Worm (Caenorhabditis elegans) whole organism, L2 larva: ENCODE data around the gene wrt-4.

ENCODE experiments used
- C34F6.9 ChIP-seq: fragments of 150-350 bp; optimal IDR thresholded peaks from 2 replicates; lab custom pipeline; 2014; ENCODE audit warnings: missing biosample characterization, missing genetic modification characterization
- F13H6.1 ChIP-seq: sonication (generic microtip); optimal IDR thresholded peaks from 2 replicates; lab custom pipeline; 2016; ENCODE audit warnings: missing genetic modification characterization, missing compliant biosample characterization
- R02D3.7 ChIP-seq: fragments of 150-350 bp; optimal IDR thresholded peaks from 2 replicates; lab custom pipeline; 2014; ENCODE audit warnings: missing biosample characterization, missing genetic modification characterization
- Y55F3AM.14 ChIP-seq: fragments of 200-800 bp; sonication (Bioruptor generic); optimal IDR thresholded peaks from 2 replicates; lab custom pipeline; 2018; ENCODE audit warnings: mild to moderate bottlenecking, missing genetic modification characterization, missing compliant biosample characterization
- ZK546.5 ChIP-seq: sonication (generic microtip); optimal IDR thresholded peaks from 2 replicates; lab custom pipeline; 2017; ENCODE audit warnings: missing biosample characterization, missing genetic modification characterization
- alr-1 ChIP-seq: fragments of 150-350 bp; optimal IDR thresholded peaks from 2 replicates; lab custom pipeline; 2014; ENCODE audit warnings: missing biosample characterization, missing genetic modification characterization
- aly-2 ChIP-seq: fragments of 150-350 bp; optimal IDR thresholded peaks from 2 replicates; lab custom pipeline; 2014; ENCODE audit warnings: missing biosample characterization, missing genetic modification characterization
- ama-1 ChIP-seq: fragments of 150-350 bp; optimal IDR thresholded peaks from 2 replicates; lab custom pipeline; 2018; ENCODE audit warnings: inconsistent platforms
- blmp-1 ChIP-seq: sonication (generic microtip); optimal IDR thresholded peaks from 2 replicates; lab custom pipeline; 2017; ENCODE audit warnings: missing genetic modification characterization, mild to moderate bottlenecking, missing compliant biosample characterization, antibody characterized with exemption, moderate library complexity; ENCODE audit not compliant: insufficient read depth
- ceh-16 ChIP-seq: fragments of 150-350 bp; optimal IDR thresholded peaks from 2 replicates; lab custom pipeline; 2014; ENCODE audit warnings: missing biosample characterization, missing genetic modification characterization
- ceh-82 ChIP-seq: fragments of 150-350 bp; optimal IDR thresholded peaks from 2 replicates; lab custom pipeline; 2014; ENCODE audit warnings: missing biosample characterization, missing genetic modification characterization
- crh-2 ChIP-seq: sonication (generic microtip); optimal IDR thresholded peaks from 2 replicates; lab custom pipeline; 2017; ENCODE audit warnings: missing biosample characterization, missing genetic modification characterization
- egl-27 ChIP-seq: sonication (generic microtip); optimal IDR thresholded peaks from 3 replicates; lab custom pipeline; 2017; ENCODE audit warnings: missing biosample characterization, missing genetic modification reagents, missing genetic modification characterization
- elt-1 ChIP-seq: fragments of 150-350 bp; optimal IDR thresholded peaks from 2 replicates; lab custom pipeline; 2014; ENCODE audit warnings: missing biosample characterization, missing genetic modification characterization
- elt-3 ChIP-seq: sonication (generic microtip); optimal IDR thresholded peaks from 2 replicates; lab custom pipeline; 2017; ENCODE audit warnings: missing biosample characterization, missing genetic modification characterization
- fos-1 ChIP-seq: fragments of 150-350 bp; optimal IDR thresholded peaks from 2 replicates; lab custom pipeline; 2014; ENCODE audit warnings: missing biosample characterization, missing genetic modification characterization
- gmeb-1 ChIP-seq: fragments of 150-350 bp; optimal IDR thresholded peaks from 2 replicates; lab custom pipeline; 2014; ENCODE audit warnings: missing biosample characterization, missing genetic modification characterization
- lin-11 ChIP-seq: fragments of 150-350 bp; sonication (generic microtip); optimal IDR thresholded peaks from 2 replicates; lab custom pipeline; 2014; ENCODE audit warnings: missing biosample characterization, missing genetic modification characterization, inconsistent platforms, mixed read lengths
- lin-13 ChIP-seq: fragments of 150-350 bp; optimal IDR thresholded peaks from 2 replicates; lab custom pipeline; 2014; ENCODE audit warnings: missing biosample characterization, missing genetic modification reagents, missing genetic modification characterization
- lin-39 ChIP-seq: fragments of 150-350 bp; optimal IDR thresholded peaks from 2 replicates; lab custom pipeline; 2014; ENCODE audit warnings: missing biosample characterization, missing genetic modification reagents, missing genetic modification characterization
- mab-5 ChIP-seq: fragments of 150-350 bp; optimal IDR thresholded peaks from 2 replicates; lab custom pipeline; 2014; ENCODE audit warnings: missing biosample characterization, missing genetic modification characterization
- mbf-1 ChIP-seq: sonication (generic microtip); optimal IDR thresholded peaks from 2 replicates; lab custom pipeline; 2017; ENCODE audit warnings: missing biosample characterization, missing genetic modification characterization
- mdl-1 ChIP-seq, 2 experiments: fragments of 150-350 bp in 1 of 2; sonication (generic microtip) in 1 of 2; optimal IDR thresholded peaks; 2 replicates each; lab custom pipeline; 2017; ENCODE audit warnings: missing biosample characterization in 2 of 2, missing genetic modification characterization in 2 of 2
- nhr-10 ChIP-seq: sonication (generic microtip); optimal IDR thresholded peaks from 2 replicates; lab custom pipeline; 2017; ENCODE audit warnings: missing biosample characterization, missing genetic modification characterization
- nhr-11 ChIP-seq: fragments of 150-350 bp; optimal IDR thresholded peaks from 2 replicates; lab custom pipeline; 2014; ENCODE audit warnings: missing biosample characterization, missing genetic modification characterization
- nhr-12 ChIP-seq: fragments of 150-350 bp; optimal IDR thresholded peaks from 2 replicates; lab custom pipeline; 2014; ENCODE audit warnings: missing biosample characterization, missing genetic modification characterization
- nhr-129 ChIP-seq: fragments of 150-350 bp; optimal IDR thresholded peaks from 2 replicates; lab custom pipeline; 2014; ENCODE audit warnings: missing biosample characterization, missing genetic modification characterization
- nhr-21 ChIP-seq: fragments of 150-350 bp; optimal IDR thresholded peaks from 2 replicates; lab custom pipeline; 2014; ENCODE audit warnings: missing biosample characterization, missing genetic modification characterization
- nhr-23 ChIP-seq: fragments of 150-350 bp; optimal IDR thresholded peaks from 2 replicates; lab custom pipeline; 2014; ENCODE audit warnings: missing biosample characterization, missing genetic modification reagents, missing genetic modification characterization
- nhr-237 ChIP-seq: fragments of 150-350 bp; optimal IDR thresholded peaks from 2 replicates; lab custom pipeline; 2014; ENCODE audit warnings: missing biosample characterization, missing genetic modification characterization
- nhr-25 ChIP-seq: fragments of 150-350 bp; sonication (generic microtip); optimal IDR thresholded peaks from 3 replicates; lab custom pipeline; 2014; ENCODE audit warnings: missing biosample characterization, missing genetic modification characterization
- nhr-6 ChIP-seq: fragments of 150-350 bp; optimal IDR thresholded peaks from 2 replicates; lab custom pipeline; 2014; ENCODE audit warnings: missing biosample characterization, missing genetic modification characterization
- nhr-77 ChIP-seq: fragments of 150-350 bp; optimal IDR thresholded peaks from 2 replicates; lab custom pipeline; 2014; ENCODE audit warnings: missing biosample characterization, missing genetic modification characterization
- sem-4 ChIP-seq: fragments of 150-350 bp; optimal IDR thresholded peaks from 2 replicates; lab custom pipeline; 2014; ENCODE audit warnings: missing biosample characterization, missing genetic modification reagents, missing genetic modification characterization
- skn-1 ChIP-seq: sonication (generic microtip); optimal IDR thresholded peaks from 2 replicates; lab custom pipeline; 2017; ENCODE audit warnings: missing biosample characterization, missing genetic modification characterization
- sma-3 ChIP-seq: sonication (generic microtip); optimal IDR thresholded peaks from 2 replicates; lab custom pipeline; 2016; ENCODE audit warnings: missing genetic modification reagents, missing genetic modification characterization, missing compliant biosample characterization
- sma-9 ChIP-seq, 2 experiments: fragments of 150-350 bp in 1 of 2; sonication (generic microtip) in 1 of 2; optimal IDR thresholded peaks; 2 replicates each; lab custom pipeline; 2014 to 2016; ENCODE audit warnings: missing genetic modification characterization in 2 of 2, mild to moderate bottlenecking in 1 of 2, missing biosample characterization in 1 of 2, missing compliant biosample characterization in 1 of 2, missing genetic modification reagents in 1 of 2, moderate library complexity in 1 of 2
- snpc-4 ChIP-seq: fragments of 150-350 bp; optimal IDR thresholded peaks from 2 replicates; lab custom pipeline; 2014; ENCODE audit warnings: missing biosample characterization, missing genetic modification characterization
- unc-55 ChIP-seq: fragments of 150-350 bp; sonication (generic microtip); optimal IDR thresholded peaks from 3 replicates; lab custom pipeline; 2014; ENCODE audit warnings: missing biosample characterization, missing genetic modification reagents, missing genetic modification characterization
- unc-62 ChIP-seq: fragments of 150-350 bp; optimal IDR thresholded peaks from 2 replicates; lab custom pipeline; 2014; ENCODE audit warnings: missing biosample characterization, missing genetic modification reagents, missing genetic modification characterization
- zag-1 ChIP-seq: fragments of 150-350 bp; optimal IDR thresholded peaks from 2 replicates; lab custom pipeline; 2014; ENCODE audit warnings: missing biosample characterization, missing genetic modification characterization
- ztf-1 ChIP-seq: fragments of 200-800 bp; sonication (Bioruptor generic); conservative IDR thresholded peaks from 2 replicates; pipeline ENCODE4 v1.3.6; 2022; ENCODE audit warnings: missing genetic modification characterization, missing compliant biosample characterization
- ztf-11 ChIP-seq: sonication (generic microtip); optimal IDR thresholded peaks from 2 replicates; lab custom pipeline; 2017; ENCODE audit warnings: missing biosample characterization, missing genetic modification characterization
- ztf-4 ChIP-seq: fragments of 150-350 bp; optimal IDR thresholded peaks from 2 replicates; lab custom pipeline; 2014; ENCODE audit warnings: missing biosample characterization, missing genetic modification characterization

The wrt-4 gene

ce11 chrX:15731668-15732067, 25.4 kb downstream of the wrt-4 start, which contains the start of gene lin-15A:
TSS of gene lin-15A (plus strand) at chrX:15731968.
- TF ChIP-seq blmp-1 (no peak), nhr-12 (tag; lab: Kevin White, UChicago) (no peak), nhr-129 (tag; lab: Kevin White, UChicago) (no peak), Y55F3AM.14 (no peak), ztf-4 (tag; lab: Kevin White, UChicago) (no peak), lin-13 (GFP tag; lab: Kevin White, UChicago) (no peak), nhr-10 (tag; lab: Kevin White, UChicago) (no peak), sem-4 (tag; lab: Kevin White, UChicago) (no peak), ztf-1 (GFP tag; lab: Robert Waterston, UW) (no peak), ceh-16 (tag; lab: Kevin White, UChicago) (no peak), snpc-4 (no peak), egl-27 (no peak)
- TF ChIP-seq, all 48 proteins: peak for 0

DNA sequence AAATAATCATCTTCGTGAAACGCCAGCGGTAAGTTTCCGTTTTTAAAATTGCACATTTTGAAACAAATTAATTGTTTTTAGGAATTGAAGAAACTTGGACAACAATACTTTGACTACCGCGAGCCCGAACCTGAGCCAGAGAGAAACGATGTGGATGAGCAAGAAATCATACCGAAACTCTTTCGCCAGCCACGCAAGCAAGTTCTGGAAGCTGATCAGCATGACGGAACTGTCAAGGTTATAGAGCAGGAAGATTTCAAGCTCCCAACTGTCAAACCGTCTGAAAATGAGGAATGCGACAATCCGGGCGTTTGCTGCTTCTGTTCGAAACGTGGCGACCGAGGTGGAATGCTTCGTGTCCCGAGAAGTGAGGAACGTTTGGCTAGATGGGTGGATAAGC, 26.7 kb downstream of the wrt-4 start:
- no peak for TF ChIP-seq zag-1 (tag; lab: Kevin White, UChicago)
- TF ChIP-seq egl-27: no peak
- TF ChIP-seq elt-1: no peak
- TF ChIP-seq ztf-4 (tag; lab: Kevin White, UChicago): no peak
- no peak for TF ChIP-seq ama-1 (lab: Kevin White, UChicago)
- no peak for TF ChIP-seq nhr-129 (tag; lab: Kevin White, UChicago)
- no peak for TF ChIP-seq nhr-11 (tag; lab: Kevin White, UChicago)
- TF ChIP-seq unc-62 (GFP tag; lab: Kevin White, UChicago): no peak
- TF ChIP-seq alr-1 (tag; lab: Kevin White, UChicago): no peak
- TF ChIP-seq nhr-77 (tag; lab: Kevin White, UChicago): no peak
- TF ChIP-seq aly-2 (tag; lab: Kevin White, UChicago): no peak
- TF ChIP-seq ceh-16 (tag; lab: Kevin White, UChicago): no peak
- TF ChIP-seq ZK546.5 (tag; lab: Kevin White, UChicago): no peak
- no peak for TF ChIP-seq fos-1 (tag; lab: Kevin White, UChicago)
- no peak for TF ChIP-seq nhr-6
- no peak for TF ChIP-seq F13H6.1 (tag; lab: Kevin White, UChicago)

DNA sequence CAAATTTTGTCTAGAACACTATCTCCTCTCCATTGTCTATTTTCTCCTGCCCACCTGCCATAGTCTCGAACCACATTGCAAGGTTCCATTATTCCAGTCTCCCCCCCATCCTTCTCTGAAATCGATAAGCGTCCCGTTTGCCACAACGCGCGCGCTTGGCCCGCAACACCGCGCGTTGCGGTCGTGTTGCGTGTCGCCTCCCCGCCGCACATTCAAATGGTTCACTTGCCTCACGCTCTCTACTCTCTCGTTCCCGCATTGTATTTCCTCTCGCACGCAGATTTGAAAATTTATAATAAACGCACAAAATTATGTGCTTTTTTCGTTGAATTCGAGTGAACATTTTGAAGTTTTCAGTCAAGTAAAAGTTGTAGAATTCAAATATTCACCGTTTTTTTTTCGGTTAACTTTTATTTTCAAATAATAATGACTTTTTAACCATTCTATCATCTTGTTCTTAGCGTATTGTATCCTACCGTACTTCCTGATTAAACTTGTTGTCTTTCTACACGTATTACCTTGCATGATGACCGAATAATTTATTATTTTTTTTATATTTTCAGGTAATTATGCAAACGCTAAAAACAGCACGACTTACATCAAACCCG, 31.4 kb downstream of the wrt-4 start, which contains the start of gene lin-15B:
Gene lin-15B (plus strand): TSS at position 558 of the 608 bp plus-strand sequence.
- TF ChIP-seq ceh-82 (tag; lab: Kevin White, UChicago) (no peak), ztf-11 (tag; lab: Kevin White, UChicago) (no peak), ZK546.5 (tag; lab: Kevin White, UChicago) (no peak), sma-3 (GFP tag; lab: Kevin White, UChicago) (no peak)

DNA sequence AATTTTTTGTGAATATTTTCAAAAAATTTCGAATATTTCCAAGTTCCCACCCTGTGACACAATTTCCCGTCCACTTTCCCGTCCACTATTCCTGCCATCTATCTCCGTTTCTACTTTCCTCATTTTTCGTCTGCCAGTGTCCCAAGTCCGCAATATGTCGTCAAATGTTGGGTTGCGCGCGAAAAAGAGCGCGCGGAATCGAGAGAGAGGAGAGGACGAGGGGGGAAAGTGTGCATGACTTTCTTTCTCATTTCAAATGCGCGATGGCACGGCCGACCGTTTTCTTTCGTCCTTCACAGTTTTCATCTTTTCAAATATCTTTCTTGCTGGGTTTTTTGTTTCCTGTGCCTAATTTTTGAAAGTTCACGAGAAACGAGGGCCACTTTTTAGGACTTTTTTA, 32.1 kb downstream of the wrt-4 start:
- no peak for TF ChIP-seq lin-13 (GFP tag; lab: Kevin White, UChicago)
- no peak for TF ChIP-seq Y55F3AM.14
- peak; percentile 67 for TF ChIP-seq blmp-1
- TF ChIP-seq alr-1 (tag; lab: Kevin White, UChicago): no peak
- no peak for TF ChIP-seq nhr-77 (tag; lab: Kevin White, UChicago)
- TF ChIP-seq mdl-1 (tag; optimal IDR thresholded peaks at IDR 0.05; lab: Kevin White, UChicago): no peak
- no peak for TF ChIP-seq nhr-25 (tag; lab: Kevin White, UChicago)
- TF ChIP-seq skn-1 (tag; lab: Kevin White, UChicago): no peak
- TF ChIP-seq crh-2 (tag; lab: Kevin White, UChicago): peak; percentile 43
- no peak for TF ChIP-seq unc-62 (GFP tag; lab: Kevin White, UChicago)
- no peak for TF ChIP-seq mbf-1 (tag; lab: Kevin White, UChicago)
- no peak for TF ChIP-seq mab-5 (tag; lab: Kevin White, UChicago)
- no peak for TF ChIP-seq ztf-4 (tag; lab: Kevin White, UChicago)
- TF ChIP-seq lin-39 (tag; lab: Kevin White, UChicago): no peak
- no peak for TF ChIP-seq ztf-11 (tag; lab: Kevin White, UChicago)
- TF ChIP-seq nhr-21 (tag; lab: Kevin White, UChicago): no peak
- no peak for TF ChIP-seq elt-1
- TF ChIP-seq nhr-23 (tag; lab: Kevin White, UChicago): no peak
- no peak for TF ChIP-seq ztf-1 (GFP tag; lab: Robert Waterston, UW)
- TF ChIP-seq lin-11: peak; percentile 37
- no peak for TF ChIP-seq R02D3.7 (tag; lab: Kevin White, UChicago)
- TF ChIP-seq sma-3 (GFP tag; lab: Kevin White, UChicago): peak; percentile 35
- TF ChIP-seq nhr-237 (tag; lab: Kevin White, UChicago): no peak
- TF ChIP-seq elt-3 (tag; lab: Kevin White, UChicago): no peak
- peak; percentile 66 for TF ChIP-seq F13H6.1 (tag; lab: Kevin White, UChicago)
- TF ChIP-seq sma-9 (GFP tag; optimal IDR thresholded peaks at IDR 0.05; lab: Kevin White, UChicago): peak; percentile 75
- TF ChIP-seq sma-9 (tag; optimal IDR thresholded peaks at IDR 0.05; lab: Kevin White, UChicago): no peak
- peak; percentile 63 for TF ChIP-seq gmeb-1
- peak; percentile 43 for TF ChIP-seq fos-1 (tag; lab: Kevin White, UChicago)
- peak; percentile 70 for TF ChIP-seq C34F6.9 (tag; lab: Kevin White, UChicago)
- TF ChIP-seq snpc-4: peak; percentile 34
- TF ChIP-seq ceh-16 (tag; lab: Kevin White, UChicago): peak; percentile 40
- peak; percentile 41 for TF ChIP-seq sem-4 (tag; lab: Kevin White, UChicago)
- peak; percentile 66 for TF ChIP-seq nhr-129 (tag; lab: Kevin White, UChicago)
- TF ChIP-seq unc-55 (GFP tag; lab: Kevin White, UChicago): peak; percentile 57
- no peak for TF ChIP-seq ceh-82 (tag; lab: Kevin White, UChicago)
- no peak for TF ChIP-seq aly-2 (tag; lab: Kevin White, UChicago)
